Worm (Caenorhabditis elegans) whole organism, late embryonic: ENCODE results near the gene sma-2.
A peak's percentile ranks its signal among the peaks of the same experiment; 100 is the strongest.

Experiments used
- C08G9.2 ChIP-seq: sonication (generic microtip); optimal IDR thresholded peaks from 2 replicates; lab custom pipeline; 2016; ENCODE audit warnings: mild to moderate bottlenecking, missing genetic modification characterization, moderate library complexity, missing compliant biosample characterization
- C38D4.7 ChIP-seq: fragments of 200-800 bp; sonication (Bioruptor generic); optimal IDR thresholded peaks from 2 replicates; lab custom pipeline; 2018; ENCODE audit warnings: mild to moderate bottlenecking, missing genetic modification characterization, moderate library complexity, missing compliant biosample characterization
- F13H6.1 ChIP-seq: sonication (generic microtip); optimal IDR thresholded peaks from 2 replicates; lab custom pipeline; 2016; ENCODE audit warnings: missing genetic modification characterization, missing compliant biosample characterization
- K02D7.2 ChIP-seq: sonication (generic microtip); optimal IDR thresholded peaks from 2 replicates; lab custom pipeline; 2017; ENCODE audit warnings: mild to moderate bottlenecking, missing genetic modification characterization, missing compliant biosample characterization
- Y22D7AL.16 ChIP-seq: sonication (generic microtip); optimal IDR thresholded peaks from 2 replicates; lab custom pipeline; 2016; ENCODE audit warnings: missing genetic modification characterization, missing compliant biosample characterization
- ceh-18 ChIP-seq: sonication (generic microtip); optimal IDR thresholded peaks from 2 replicates; lab custom pipeline; 2016; ENCODE audit warnings: missing genetic modification characterization, missing compliant biosample characterization
- ceh-2 ChIP-seq: sonication (generic microtip); optimal IDR thresholded peaks from 2 replicates; lab custom pipeline; 2016; ENCODE audit warnings: missing genotype, missing genetic modification characterization, missing compliant biosample characterization
- ceh-22 ChIP-seq: sonication (generic microtip); optimal IDR thresholded peaks from 2 replicates; lab custom pipeline; 2017; ENCODE audit warnings: missing biosample characterization, missing genetic modification characterization
- ceh-24 ChIP-seq: sonication (generic microtip); optimal IDR thresholded peaks from 2 replicates; lab custom pipeline; 2016; ENCODE audit warnings: mild to moderate bottlenecking, missing genetic modification characterization, missing compliant biosample characterization
- ceh-31 ChIP-seq: sonication (generic microtip); optimal IDR thresholded peaks from 2 replicates; lab custom pipeline; 2016; ENCODE audit warnings: missing genetic modification characterization, missing compliant biosample characterization
- ceh-34 ChIP-seq: sonication (generic microtip); optimal IDR thresholded peaks from 2 replicates; lab custom pipeline; 2016; ENCODE audit warnings: mild to moderate bottlenecking, missing genetic modification characterization, missing compliant biosample characterization
- ceh-45 ChIP-seq: fragments of 200-800 bp; sonication (Bioruptor generic); IDR thresholded peaks from 2 replicates; pipeline ENCODE4 v1.3.6; 2022; ENCODE audit warnings: missing genetic modification reagents, missing genetic modification characterization, missing compliant biosample characterization
- ceh-9 ChIP-seq: sonication (generic microtip); optimal IDR thresholded peaks from 2 replicates; lab custom pipeline; 2016; ENCODE audit warnings: mild to moderate bottlenecking, missing genetic modification characterization, inconsistent platforms, missing compliant biosample characterization
- dve-1 ChIP-seq: sonication (generic microtip); optimal IDR thresholded peaks from 2 replicates; lab custom pipeline; 2017; ENCODE audit warnings: antibody characterized with exemption, mild to moderate bottlenecking, missing genetic modification characterization, missing compliant biosample characterization
- elt-2 ChIP-seq: sonication (generic microtip); optimal IDR thresholded peaks from 2 replicates; lab custom pipeline; 2016; ENCODE audit warnings: missing genetic modification reagents, missing genetic modification characterization, missing compliant biosample characterization
- ets-4 ChIP-seq: sonication (generic microtip); optimal IDR thresholded peaks from 2 replicates; lab custom pipeline; 2016; ENCODE audit warnings: missing genetic modification characterization, missing compliant biosample characterization
- fax-1 ChIP-seq: sonication (generic microtip); optimal IDR thresholded peaks from 2 replicates; lab custom pipeline; 2016; ENCODE audit warnings: missing genotype, missing genetic modification characterization, missing compliant biosample characterization
- fkh-6 ChIP-seq: sonication (generic microtip); optimal IDR thresholded peaks from 2 replicates; lab custom pipeline; 2016; ENCODE audit warnings: missing genetic modification characterization, missing compliant biosample characterization
- gmeb-2 ChIP-seq: sonication (generic microtip); optimal IDR thresholded peaks from 2 replicates; lab custom pipeline; 2016; ENCODE audit warnings: missing genetic modification characterization, inconsistent platforms, missing compliant biosample characterization
- hlh-13 ChIP-seq: fragments of 200-800 bp; sonication (Bioruptor generic); optimal IDR thresholded peaks from 2 replicates; lab custom pipeline; 2018; ENCODE audit warnings: mild to moderate bottlenecking, missing genetic modification characterization, missing compliant biosample characterization
- hlh-30 ChIP-seq: sonication (generic microtip); optimal IDR thresholded peaks from 2 replicates; lab custom pipeline; 2017; ENCODE audit warnings: antibody characterized with exemption, missing genetic modification characterization, missing compliant biosample characterization; ENCODE audit not compliant: insufficient read depth
- hlh-8 ChIP-seq: sonication (generic microtip); optimal IDR thresholded peaks from 2 replicates; lab custom pipeline; 2016; ENCODE audit warnings: missing genotype, missing genetic modification characterization, missing compliant biosample characterization
- madf-2 ChIP-seq: sonication (generic microtip); optimal IDR thresholded peaks from 2 replicates; lab custom pipeline; 2017; ENCODE audit warnings: missing genetic modification characterization, missing compliant biosample characterization
- nfya-1 ChIP-seq: sonication (generic microtip); optimal IDR thresholded peaks from 2 replicates; lab custom pipeline; 2017; ENCODE audit warnings: missing genetic modification characterization, mild to moderate bottlenecking, missing compliant biosample characterization, antibody characterized with exemption, moderate library complexity
- odd-2 ChIP-seq: sonication (generic microtip); optimal IDR thresholded peaks from 2 replicates; lab custom pipeline; 2017; ENCODE audit warnings: antibody characterized with exemption, mild to moderate bottlenecking, missing genetic modification characterization, missing compliant biosample characterization
- pha-2 ChIP-seq: sonication (generic microtip); optimal IDR thresholded peaks from 2 replicates; lab custom pipeline; 2017; ENCODE audit warnings: mild to moderate bottlenecking, missing genetic modification characterization, missing compliant biosample characterization
- pha-4 ChIP-seq: fragments of 150-350 bp; optimal IDR thresholded peaks from 2 replicates; lab custom pipeline; 2018; ENCODE audit warnings: missing biosample characterization, missing genetic modification reagents, missing genetic modification characterization
- pqm-1 ChIP-seq: sonication (generic microtip); optimal IDR thresholded peaks from 2 replicates; lab custom pipeline; 2016; ENCODE audit warnings: missing genetic modification characterization, missing compliant biosample characterization
- pros-1 ChIP-seq: fragments of 150-350 bp; optimal IDR thresholded peaks from 2 replicates; lab custom pipeline; 2014; ENCODE audit warnings: missing biosample characterization, missing genetic modification reagents, missing genetic modification characterization
- sox-4 ChIP-seq: sonication (generic microtip); optimal IDR thresholded peaks from 2 replicates; lab custom pipeline; 2017; ENCODE audit warnings: mild to moderate bottlenecking, missing genetic modification characterization, inconsistent platforms, missing compliant biosample characterization
- syd-9 ChIP-seq: sonication (generic microtip); optimal IDR thresholded peaks from 2 replicates; lab custom pipeline; 2016; ENCODE audit warnings: mild to moderate bottlenecking, missing genetic modification characterization, moderate library complexity, missing compliant biosample characterization
- tbx-2 ChIP-seq: sonication (generic microtip); optimal IDR thresholded peaks from 2 replicates; lab custom pipeline; 2016; ENCODE audit warnings: missing genetic modification characterization, missing compliant biosample characterization
- tbx-7 ChIP-seq: sonication (generic microtip); optimal IDR thresholded peaks from 2 replicates; lab custom pipeline; 2016; ENCODE audit warnings: missing genotype, missing genetic modification characterization, missing compliant biosample characterization
- unc-42 ChIP-seq: sonication (generic microtip); optimal IDR thresholded peaks from 2 replicates; lab custom pipeline; 2016; ENCODE audit warnings: missing genotype, missing genetic modification characterization, missing compliant biosample characterization
- unc-55 ChIP-seq: sonication (generic microtip); optimal IDR thresholded peaks from 2 replicates; lab custom pipeline; 2017; ENCODE audit warnings: missing biosample characterization, missing genetic modification reagents, missing genetic modification characterization
- zip-5 ChIP-seq: sonication (generic microtip); optimal IDR thresholded peaks from 2 replicates; lab custom pipeline; 2016; ENCODE audit warnings: missing genetic modification characterization, missing compliant biosample characterization

Gene sma-2

DNA sequence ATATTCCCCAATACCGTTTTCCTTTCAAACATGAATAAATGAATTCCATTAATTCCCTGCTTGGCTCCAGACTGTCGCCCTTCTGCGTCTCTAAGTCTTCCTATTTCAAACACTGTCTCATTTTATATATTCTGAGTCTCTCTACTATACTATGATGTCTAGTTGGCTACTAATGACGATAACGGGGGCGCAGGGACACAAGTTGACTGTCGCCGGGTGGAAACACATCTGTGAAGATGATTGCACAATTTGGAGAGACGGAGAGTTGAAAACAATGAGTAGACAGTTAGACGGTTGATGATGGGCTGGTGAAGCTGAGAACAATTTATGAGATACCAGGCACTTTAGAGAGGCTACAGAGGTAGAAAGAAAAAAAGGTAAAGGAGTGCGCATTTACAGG is at the start of gene sma-2:
Gene sma-2, plus strand, starts transcription at position 194 of the 400 bp plus-strand sequence.
- TF ChIP-seq pqm-1 (tag; lab: Kevin White, UChicago) (peak; percentile 33), fkh-6 (tag; lab: Kevin White, UChicago) (no peak), ceh-18 (tag; lab: Kevin White, UChicago) (peak; percentile 6), tbx-2 (tag; lab: Kevin White, UChicago) (peak; percentile 4), ceh-31 (tag; lab: Kevin White, UChicago) (no peak), sox-4 (tag; lab: Kevin White, UChicago) (no peak), F13H6.1 (peak; percentile 26), dve-1 (peak; percentile 17)

ce11 chrIII:8700289-8700957 is 49.1 kb upstream of the sma-2 start, which contains the start of the genes sdz-1 and vps-33.1:
Gene sdz-1 (minus strand): TSS chrIII:8700339.
Gene vps-33.1 (plus strand): TSS chrIII:8700927.
- peak; percentile 65 for TF ChIP-seq ets-4
- TF ChIP-seq zip-5 (tag; lab: Kevin White, UChicago), result peak; percentile 22
- peak; percentile 18 for TF ChIP-seq nfya-1 (tag; lab: Kevin White, UChicago)
- no peak for TF ChIP-seq gmeb-2 (tag; lab: Kevin White, UChicago)
- no peak for TF ChIP-seq madf-2 (tag; lab: Kevin White, UChicago)
- TF ChIP-seq hlh-8, result peak; percentile 35
- peak; percentile 6 for TF ChIP-seq hlh-30
- TF ChIP-seq elt-2, result no peak
- TF ChIP-seq tbx-7 (tag; lab: Kevin White, UChicago), result peak; percentile 52
- TF ChIP-seq sox-4 (tag; lab: Kevin White, UChicago), result no peak
- TF ChIP-seq unc-42 (tag; lab: Kevin White, UChicago), result peak; percentile 15
- TF ChIP-seq ceh-2, result peak; percentile 49
- TF ChIP-seq ceh-31 (tag; lab: Kevin White, UChicago), result peak; percentile 70
- TF ChIP-seq tbx-2 (tag; lab: Kevin White, UChicago), result peak; percentile 6
- TF ChIP-seq C08G9.2 (tag; lab: Kevin White, UChicago), result peak; percentile 71
- TF ChIP-seq, all 69 proteins: peak for 11

DNA sequence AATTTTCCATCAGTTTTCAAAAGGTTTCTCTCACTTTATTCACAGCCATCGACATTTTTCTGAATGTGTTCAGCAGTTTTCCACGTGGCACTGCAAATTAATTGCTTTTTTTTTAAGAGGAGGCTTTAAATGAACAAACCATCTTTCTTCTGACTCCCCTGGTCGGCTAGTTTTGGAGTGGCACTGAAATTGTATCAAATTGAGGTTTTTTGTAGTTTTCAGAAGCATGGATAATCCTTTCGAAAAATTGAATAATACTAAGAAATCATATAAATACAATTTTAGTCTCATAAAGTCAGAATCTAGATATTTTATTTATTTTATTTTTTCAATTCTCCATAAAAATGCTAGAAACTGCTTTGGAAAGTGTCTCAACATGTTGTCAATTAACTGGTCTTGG is 44.7 kb upstream of the sma-2 start, which contains the start of gene B0303.16:
Gene B0303.16, plus strand, starts transcription at position 301 of the 400 bp plus-strand sequence.
- TF ChIP-seq ets-4 (no peak), C38D4.7 (no peak), fax-1 (tag; lab: Kevin White, UChicago) (no peak), unc-55 (no peak), odd-2 (tag; lab: Kevin White, UChicago) (no peak)

- no peak for TF ChIP-seq ceh-22 (tag; lab: Kevin White, UChicago)
- no peak for TF ChIP-seq K02D7.2 (tag; lab: Kevin White, UChicago)
- TF ChIP-seq fax-1 (tag; lab: Kevin White, UChicago), result no peak
- no peak for TF ChIP-seq hlh-13 (GFP tag; lab: Kevin White, UChicago)
- TF ChIP-seq ceh-31 (tag; lab: Kevin White, UChicago), result no peak
These were observed 39.7 kb upstream of the sma-2 start for ce11 chrIII:8709735-8710134.

- TF ChIP-seq syd-9 (no peak), ceh-45 (no peak), pha-4 (tag; lab: Kevin White, UChicago) (no peak)
These were observed 39.2 kb upstream of the sma-2 start, which contains the start of gene B0303.11 for ce11 chrIII:8710310-8710709. Gene B0303.11 (minus strand): TSS chrIII:8710410.

DNA sequence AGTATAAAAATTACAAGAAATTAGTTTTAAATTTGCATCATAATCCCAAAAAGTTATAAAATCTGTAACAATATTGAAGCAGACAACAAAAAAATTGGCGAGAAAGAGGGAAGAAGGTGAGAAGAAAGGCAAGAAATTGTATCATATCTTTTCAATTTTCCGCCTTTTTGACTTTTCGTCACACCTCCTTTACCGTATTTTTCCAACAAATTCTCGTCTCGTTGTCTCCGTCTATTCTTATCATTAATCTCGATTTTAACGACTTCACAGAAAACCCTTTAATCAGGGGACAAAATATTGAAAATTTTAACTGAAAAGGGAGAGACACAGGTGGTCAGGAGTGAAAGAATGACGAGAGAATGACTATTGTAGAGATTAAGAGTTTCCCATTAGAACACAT is 36.5 kb upstream of the sma-2 start:
- TF ChIP-seq hlh-13 (GFP tag; lab: Kevin White, UChicago) (no peak), Y22D7AL.16 (tag; lab: Kevin White, UChicago) (no peak), ets-4 (no peak), ceh-24 (tag; lab: Kevin White, UChicago) (no peak), pha-2 (tag; lab: Kevin White, UChicago) (no peak), ceh-9 (tag; lab: Kevin White, UChicago) (no peak), K02D7.2 (tag; lab: Kevin White, UChicago) (no peak), syd-9 (no peak), ceh-34 (tag; lab: Kevin White, UChicago) (no peak), pros-1 (tag; lab: Kevin White, UChicago) (no peak)
